Fruit fly (Drosophila melanogaster) ovary, adult (tissue): ENCODE results near the gene CG11964.

Experiments used
- CG17801 ChIP-seq: fragments of 200-800 bp; optimal IDR thresholded peaks from 2 replicates; lab custom pipeline; 2019; ENCODE audit warnings: missing biosample characterization, mild to moderate bottlenecking, missing genetic modification characterization, moderate library complexity; ENCODE audit not compliant: partially characterized antibody

The CG11964 gene

dm6 chr3R:8926554-8926951 is 18.3 kb downstream of the CG11964 start:
- no peak for TF ChIP-seq CG17801 (GFP tag; lab: Kevin White, UChicago)

DNA sequence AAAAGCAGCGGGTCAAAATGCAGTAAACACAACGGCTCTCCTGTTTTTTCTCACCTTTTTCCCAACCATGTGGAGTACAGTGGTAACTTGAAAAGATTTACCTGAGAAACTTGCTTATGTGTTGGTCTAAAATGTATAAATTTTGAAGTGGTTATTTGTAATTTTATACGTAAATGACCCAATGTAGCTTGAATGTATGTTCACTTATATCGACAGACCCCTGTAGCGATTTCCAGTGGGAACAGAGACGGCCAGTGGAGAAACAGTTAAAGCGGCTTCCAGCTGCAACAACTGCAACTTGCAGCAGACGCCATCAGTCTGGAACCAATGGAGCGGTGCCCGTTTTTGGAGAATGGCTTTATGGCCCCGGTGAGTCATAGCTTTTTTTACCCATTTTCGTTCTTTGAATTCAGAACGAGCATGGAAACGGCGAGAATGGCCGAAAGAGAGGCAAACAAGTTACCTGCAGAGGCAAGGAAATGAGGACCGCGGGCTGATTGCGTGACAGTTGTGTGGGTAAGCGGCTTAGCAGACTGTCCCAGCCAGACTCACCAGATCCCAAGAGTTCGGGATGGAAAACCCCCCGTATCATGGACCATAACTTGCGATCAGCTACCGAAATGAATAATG is 18.8 kb downstream of the CG11964 start:
- peak; percentile 58 for TF ChIP-seq CG17801 (GFP tag; lab: Kevin White, UChicago)

- TF ChIP-seq CG17801 (GFP tag; lab: Kevin White, UChicago), result peak; percentile 12
Measured at dm6 chr3R:8923774-8924369, 20.9 kb downstream of the CG11964 start.

DNA sequence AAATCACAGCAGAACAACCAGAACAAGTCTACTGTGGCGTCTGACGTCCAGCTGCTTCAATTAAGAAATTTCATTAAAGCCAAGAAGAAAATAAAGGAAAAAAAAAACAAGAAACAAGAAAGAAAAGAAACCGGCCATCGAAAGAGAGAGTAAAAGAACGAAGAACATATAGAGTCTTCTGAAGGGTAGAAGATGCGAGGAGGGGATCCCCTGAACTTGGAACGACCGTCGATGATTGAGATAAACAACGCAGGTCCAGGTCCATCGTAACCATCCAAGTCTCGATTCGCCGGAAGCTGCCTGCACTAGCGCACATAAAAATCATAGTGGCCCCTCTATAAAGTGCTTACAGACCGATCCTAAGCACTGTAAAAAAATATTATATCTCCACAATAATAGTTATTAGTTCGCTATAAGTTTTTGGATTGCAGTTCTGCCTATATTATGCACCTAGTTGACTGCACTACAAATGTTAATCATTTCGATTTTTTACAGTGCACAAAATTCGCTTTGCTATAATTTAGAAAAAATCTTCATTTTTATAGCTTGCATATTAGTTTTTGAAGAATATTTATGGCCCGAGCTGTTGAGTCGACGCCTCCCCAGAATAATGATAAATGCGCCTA is 22.1 kb downstream of the CG11964 start:
- no peak for TF ChIP-seq CG17801 (GFP tag; lab: Kevin White, UChicago)

DNA sequence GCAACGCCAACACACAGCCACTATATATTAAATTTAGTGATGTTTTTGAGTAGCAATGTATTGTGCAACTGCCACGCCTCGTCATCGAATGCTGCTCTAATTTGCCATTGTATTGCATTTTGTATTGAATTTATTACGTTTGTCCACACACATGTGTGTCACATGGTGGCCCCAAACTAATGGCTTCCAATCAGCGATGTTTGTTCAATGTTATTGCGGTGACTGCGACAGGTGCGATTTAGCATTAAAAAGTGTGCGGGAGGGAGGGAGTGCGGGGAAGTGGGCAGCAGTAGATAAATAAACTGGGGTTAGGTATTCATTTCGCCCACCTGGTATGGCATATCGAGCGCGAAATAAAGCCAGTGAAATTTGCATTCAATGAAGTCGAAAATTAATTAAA is 22.9 kb downstream of the CG11964 start:
- TF ChIP-seq CG17801 (GFP tag; lab: Kevin White, UChicago), result no peak

DNA sequence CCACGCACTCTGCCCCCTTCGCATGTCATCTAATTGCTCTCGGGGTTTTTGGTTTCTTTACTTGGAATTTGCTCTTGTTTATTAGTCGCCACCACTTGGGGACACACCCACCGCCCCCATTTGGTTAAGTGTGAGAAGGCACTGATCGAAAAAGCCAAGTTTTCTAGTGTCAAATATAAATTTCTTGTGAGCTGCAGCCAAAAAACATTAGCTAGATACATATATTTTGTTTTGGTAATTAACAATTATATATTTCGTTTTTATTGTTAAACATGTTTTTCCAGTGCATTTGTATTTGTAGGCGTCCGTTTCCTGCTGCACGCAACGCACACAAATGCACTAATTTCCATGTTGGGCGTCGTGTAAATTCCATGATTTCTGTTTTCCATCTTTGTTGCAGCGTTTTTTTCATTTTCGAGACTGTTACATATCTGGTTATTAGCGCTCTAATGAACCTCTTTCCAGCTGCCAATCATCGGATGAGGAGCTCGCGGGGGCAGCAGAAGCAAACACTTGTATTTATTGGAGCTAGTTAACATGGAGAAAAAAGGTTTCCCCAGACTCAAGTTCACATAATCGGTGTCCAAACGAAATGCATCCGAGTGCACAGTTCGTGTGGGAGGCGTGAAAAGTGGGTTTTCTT is 24.6 kb downstream of the CG11964 start:
- TF ChIP-seq CG17801 (GFP tag; lab: Kevin White, UChicago), result no peak

- TF ChIP-seq CG17801 (GFP tag; lab: Kevin White, UChicago), result no peak
Measured at dm6 chr3R:8918818-8919217, 26.0 kb downstream of the CG11964 start.

dm6 chr3R:8915537-8916332 is 29.1 kb downstream of the CG11964 start:
- TF ChIP-seq CG17801 (GFP tag; lab: Kevin White, UChicago), result peak; percentile 53

- no peak for TF ChIP-seq CG17801 (GFP tag; lab: Kevin White, UChicago)
Measured at dm6 chr3R:8914919-8915318, 29.9 kb downstream of the CG11964 start.

DNA sequence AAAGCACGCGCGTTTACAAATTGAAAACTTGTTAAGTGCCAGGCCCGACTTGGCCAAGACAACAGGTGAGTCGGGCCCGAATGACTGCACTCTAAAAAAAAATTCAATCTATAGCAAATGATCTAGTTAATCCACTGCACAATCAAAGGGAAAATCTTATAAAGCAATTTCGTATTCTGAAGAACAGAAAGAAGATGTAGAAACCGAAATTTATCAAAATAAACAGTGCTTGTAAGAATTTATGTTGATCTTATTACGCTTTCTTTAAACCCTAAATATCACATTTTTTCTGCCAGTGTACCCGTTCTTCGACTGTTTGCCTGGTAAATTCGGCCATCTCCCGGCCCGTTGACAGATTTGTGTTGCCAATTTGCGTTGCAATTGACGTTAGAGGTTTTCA is 48.1 kb downstream of the CG11964 start:
- TF ChIP-seq CG17801 (GFP tag; lab: Kevin White, UChicago), result no peak

dm6 chr3R:8892993-8893670 is 51.7 kb downstream of the CG11964 start:
- TF ChIP-seq CG17801 (GFP tag; lab: Kevin White, UChicago), result peak; percentile 85
